Worm (Caenorhabditis elegans): ENCODE results near the gene sph-1.

Gene sph-1

DNA sequence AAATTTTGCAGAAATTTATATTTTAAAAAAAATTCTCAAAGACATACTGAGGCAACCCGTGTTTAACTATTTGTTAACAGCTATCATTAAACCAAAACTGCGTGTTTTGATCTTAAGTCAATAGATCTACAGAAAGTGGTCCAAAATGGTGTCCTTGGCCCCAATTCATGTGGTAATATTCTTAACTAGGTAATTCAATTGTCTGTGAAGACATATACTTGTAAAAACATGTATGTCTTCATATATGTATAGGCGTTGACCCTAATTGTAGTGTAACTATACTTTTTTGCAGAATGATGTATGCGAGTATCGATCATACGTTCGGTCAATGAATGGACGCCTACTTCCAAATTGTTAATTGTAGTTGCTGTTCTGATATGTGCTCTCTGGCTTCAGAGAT lies 36.3 kb upstream of the sph-1 start, which contains the start of gene C07G1.15:
C07G1.15 (plus strand) TSS at position 301 of the 400 bp plus-strand sequence.
- TF ChIP-seq tbx-37 (GFP tag; conservative IDR thresholded peaks at IDR 0.05) (no peak), hnd-1 (tag; optimal IDR thresholded peaks at IDR 0.05) (no peak), scrt-1 (GFP tag; IDR thresholded peaks at IDR 0.05) (no peak), tra-4 (tag; optimal IDR thresholded peaks at IDR 0.05) (no peak), tbx-11 (GFP tag; IDR thresholded peaks at IDR 0.05) (no peak), ceh-36 (tag; optimal IDR thresholded peaks at IDR 0.05) (no peak)

DNA sequence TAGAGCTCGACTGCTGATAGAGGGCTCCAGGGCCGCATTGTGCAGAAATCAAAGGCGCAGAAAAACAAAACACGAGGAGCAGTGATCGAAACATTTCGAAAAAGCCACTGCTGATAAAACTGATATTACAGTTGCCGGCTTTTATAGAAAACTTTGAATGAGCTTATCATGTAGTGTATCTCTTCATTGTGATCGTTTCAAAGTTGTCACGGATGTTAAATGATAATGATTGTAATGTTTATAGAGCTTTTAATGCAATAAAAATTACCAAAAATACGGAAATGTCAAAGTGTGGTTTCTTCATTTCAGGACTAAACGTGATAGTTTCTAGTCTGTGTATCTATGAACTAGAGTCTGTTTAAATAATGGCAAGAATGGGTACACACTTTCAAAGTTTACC lies 35.3 kb upstream of the sph-1 start, which contains the start of gene clec-52:
clec-52 (minus strand) TSS at position 101 of the 400 bp plus-strand sequence.
- TF ChIP-seq tbx-11 (GFP tag; IDR thresholded peaks at IDR 0.05) (no peak), F13C5.2 (tag; optimal IDR thresholded peaks at IDR 0.05) (no peak), ceh-13 (GFP tag; optimal IDR thresholded peaks at IDR 0.05) (no peak), hmg-4 (GFP tag; optimal IDR thresholded peaks at IDR 0.05) (no peak), aly-1 (tag; optimal IDR thresholded peaks at IDR 0.05) (no peak), ets-7 (tag; optimal IDR thresholded peaks at IDR 0.05) (no peak), flt-1 (GFP tag; IDR thresholded peaks at IDR 0.05) (no peak), scrt-1 (GFP tag; IDR thresholded peaks at IDR 0.05) (no peak), hmbx-1 (tag; optimal IDR thresholded peaks at IDR 0.05) (no peak)

DNA sequence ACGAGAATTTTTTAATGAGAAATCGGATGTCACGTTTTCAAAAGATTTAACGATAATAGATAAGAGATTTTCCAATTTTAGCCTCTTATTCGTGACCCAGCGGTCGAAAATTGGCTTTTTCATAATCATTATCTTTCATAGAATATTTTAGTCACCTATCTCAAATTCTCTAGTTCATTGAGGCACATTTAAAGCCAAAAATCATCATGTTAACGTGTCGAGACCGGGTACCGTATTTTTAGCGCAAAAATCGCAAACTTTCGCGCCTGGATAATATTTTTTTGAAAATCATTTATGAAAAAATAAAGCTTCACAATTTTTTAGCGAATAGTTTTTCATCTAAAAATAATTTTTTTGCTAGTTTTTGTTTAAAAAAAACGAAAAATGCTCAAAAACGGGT lies 32.6 kb upstream of the sph-1 start, which contains the start of gene B0218.7:
B0218.7 (minus strand) TSS at position 101 of the 400 bp plus-strand sequence.
- TF ChIP-seq hnd-1 (tag; optimal IDR thresholded peaks at IDR 0.05) (no peak), F13C5.2 (tag; optimal IDR thresholded peaks at IDR 0.05) (no peak), sea-1 (GFP tag; conservative IDR thresholded peaks at IDR 0.05) (no peak), scrt-1 (GFP tag; IDR thresholded peaks at IDR 0.05) (no peak), tra-4 (tag; optimal IDR thresholded peaks at IDR 0.05) (no peak), ceh-13 (GFP tag; optimal IDR thresholded peaks at IDR 0.05) (no peak), hmg-4 (GFP tag; optimal IDR thresholded peaks at IDR 0.05) (no peak), ama-1 (optimal IDR thresholded peaks at IDR 0.05) (no peak), flt-1 (GFP tag; IDR thresholded peaks at IDR 0.05) (no peak), ceh-36 (tag; optimal IDR thresholded peaks at IDR 0.05) (no peak), tbx-37 (GFP tag; conservative IDR thresholded peaks at IDR 0.05) (no peak), tbx-11 (GFP tag; IDR thresholded peaks at IDR 0.05) (no peak), pes-1 (GFP tag; IDR thresholded peaks at IDR 0.05) (no peak)

DNA sequence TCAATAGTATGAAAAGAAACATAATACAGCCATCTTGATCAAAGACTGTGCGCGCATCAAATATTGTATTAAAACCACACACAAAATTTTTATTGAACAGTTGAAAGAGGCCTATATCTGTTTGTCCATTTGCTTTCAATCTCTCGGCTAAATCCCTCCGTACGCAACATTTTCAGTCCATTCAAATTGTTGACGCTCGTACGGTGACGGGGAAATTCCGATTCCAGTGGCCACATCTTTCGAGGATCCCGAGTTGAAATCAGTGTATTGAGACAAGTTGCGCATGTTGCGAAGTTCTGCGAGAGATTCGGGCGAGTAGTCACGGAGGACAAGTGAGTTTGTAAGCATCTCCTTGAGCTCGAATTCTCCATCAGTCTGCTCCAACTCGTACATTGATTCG lies 31.2 kb upstream of the sph-1 start:
- no peak for TF ChIP-seq ceh-36 (tag; optimal IDR thresholded peaks at IDR 0.05)
- TF ChIP-seq B0310.2 (tag; optimal IDR thresholded peaks at IDR 0.05) = no peak
- no peak for TF ChIP-seq pes-1 (GFP tag; IDR thresholded peaks at IDR 0.05)
- no peak for TF ChIP-seq hnd-1 (tag; optimal IDR thresholded peaks at IDR 0.05)
- no peak for TF ChIP-seq ets-7 (tag; optimal IDR thresholded peaks at IDR 0.05)
- no peak for TF ChIP-seq tbx-37 (GFP tag; conservative IDR thresholded peaks at IDR 0.05)
- TF ChIP-seq sea-1 (GFP tag; conservative IDR thresholded peaks at IDR 0.05) = no peak
- no peak for TF ChIP-seq hmbx-1 (tag; optimal IDR thresholded peaks at IDR 0.05)

DNA sequence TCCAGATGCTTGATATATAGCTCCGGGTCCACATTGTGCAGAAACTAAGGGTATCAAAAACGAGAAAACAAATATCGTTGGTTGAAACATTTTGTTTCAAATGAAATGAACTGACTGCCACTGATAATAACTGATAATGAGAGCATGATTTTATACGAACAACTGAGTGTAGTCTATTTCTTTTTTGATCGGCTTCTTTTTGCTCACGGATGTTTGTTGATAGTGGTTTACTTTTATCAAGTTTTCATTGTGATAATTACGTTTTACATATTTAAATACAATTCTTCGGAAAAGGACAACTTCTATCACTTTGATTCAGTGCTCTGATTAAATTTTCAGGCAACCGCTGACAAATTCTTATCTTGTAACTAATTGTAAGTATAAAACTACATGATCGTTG lies 30.3 kb upstream of the sph-1 start, which contains the start of gene clec-51:
clec-51 (minus strand) TSS at position 114 of the 400 bp plus-strand sequence.
- no peak for TF ChIP-seq ceh-13 (GFP tag; optimal IDR thresholded peaks at IDR 0.05)
- no peak for TF ChIP-seq flt-1 (GFP tag; IDR thresholded peaks at IDR 0.05)
- no peak for TF ChIP-seq aly-1 (tag; optimal IDR thresholded peaks at IDR 0.05)
- TF ChIP-seq F13C5.2 (tag; optimal IDR thresholded peaks at IDR 0.05) = no peak
- TF ChIP-seq ceh-36 (tag; optimal IDR thresholded peaks at IDR 0.05) = no peak
- no peak for TF ChIP-seq pes-1 (GFP tag; IDR thresholded peaks at IDR 0.05)
- no peak for TF ChIP-seq hmbx-1 (tag; optimal IDR thresholded peaks at IDR 0.05)
- TF ChIP-seq B0310.2 (tag; optimal IDR thresholded peaks at IDR 0.05) = no peak
- no peak for TF ChIP-seq tbx-37 (GFP tag; conservative IDR thresholded peaks at IDR 0.05)
- no peak for TF ChIP-seq tra-4 (tag; optimal IDR thresholded peaks at IDR 0.05)
- no peak for TF ChIP-seq tbx-11 (GFP tag; IDR thresholded peaks at IDR 0.05)
- TF ChIP-seq sea-1 (GFP tag; conservative IDR thresholded peaks at IDR 0.05) = no peak
- TF ChIP-seq hnd-1 (tag; optimal IDR thresholded peaks at IDR 0.05) = no peak
- TF ChIP-seq ets-7 (tag; optimal IDR thresholded peaks at IDR 0.05) = no peak
- TF ChIP-seq hmg-4 (GFP tag; optimal IDR thresholded peaks at IDR 0.05) = no peak
- no peak for TF ChIP-seq ama-1 (optimal IDR thresholded peaks at IDR 0.05)
- TF ChIP-seq scrt-1 (GFP tag; IDR thresholded peaks at IDR 0.05) = no peak

DNA sequence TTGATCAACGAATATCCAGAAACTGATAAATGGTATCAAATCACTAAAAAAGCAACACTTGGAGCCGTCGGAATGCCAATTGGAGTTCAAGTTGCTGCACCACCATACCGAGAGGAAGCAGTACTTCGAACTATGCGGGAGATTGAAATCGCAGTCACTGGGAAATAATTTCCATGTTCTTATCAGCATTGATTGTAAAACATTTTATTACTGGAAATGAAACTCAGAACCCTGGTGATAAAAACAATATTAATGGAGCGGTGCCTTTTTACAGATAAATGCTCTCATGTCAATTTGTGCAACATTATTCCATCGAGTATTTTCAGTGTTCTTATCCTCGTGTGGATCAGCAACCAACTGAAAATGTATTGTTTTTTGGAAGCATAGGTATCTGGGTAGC lies 28.4 kb upstream of the sph-1 start:
- TF ChIP-seq flt-1 (GFP tag; IDR thresholded peaks at IDR 0.05) (no peak), tra-4 (tag; optimal IDR thresholded peaks at IDR 0.05) (no peak), scrt-1 (GFP tag; IDR thresholded peaks at IDR 0.05) (no peak), ama-1 (optimal IDR thresholded peaks at IDR 0.05) (no peak), hmbx-1 (tag; optimal IDR thresholded peaks at IDR 0.05) (no peak), tbx-37 (GFP tag; conservative IDR thresholded peaks at IDR 0.05) (no peak), tbx-11 (GFP tag; IDR thresholded peaks at IDR 0.05) (no peak), pes-1 (GFP tag; IDR thresholded peaks at IDR 0.05) (no peak), ceh-36 (tag; optimal IDR thresholded peaks at IDR 0.05) (no peak), aly-1 (tag; optimal IDR thresholded peaks at IDR 0.05) (no peak)

DNA sequence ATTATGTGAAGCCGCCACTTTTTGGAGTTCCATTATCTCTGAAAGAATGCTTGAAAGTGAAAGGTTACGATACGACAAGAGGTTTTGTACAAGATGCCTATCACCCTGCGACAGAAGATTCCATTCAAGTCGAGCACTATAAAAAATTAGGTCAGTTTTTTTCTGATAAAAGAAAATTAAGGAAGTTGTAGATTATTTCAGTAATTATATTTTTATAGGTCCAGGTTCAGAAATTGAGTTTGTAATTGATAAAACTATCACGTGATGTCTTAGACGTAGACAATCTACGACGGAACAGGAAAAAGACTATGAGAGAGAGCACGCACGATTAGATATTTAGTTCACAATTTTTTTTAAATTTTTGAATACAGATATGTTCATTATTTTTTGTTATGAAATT lies 26.6 kb upstream of the sph-1 start:
- TF ChIP-seq B0310.2 (tag; optimal IDR thresholded peaks at IDR 0.05) (no peak), ets-7 (tag; optimal IDR thresholded peaks at IDR 0.05) (no peak), aly-1 (tag; optimal IDR thresholded peaks at IDR 0.05) (no peak), hmbx-1 (tag; optimal IDR thresholded peaks at IDR 0.05) (no peak), scrt-1 (GFP tag; IDR thresholded peaks at IDR 0.05) (no peak), ama-1 (optimal IDR thresholded peaks at IDR 0.05) (no peak), hnd-1 (tag; optimal IDR thresholded peaks at IDR 0.05) (no peak), ceh-36 (tag; optimal IDR thresholded peaks at IDR 0.05) (no peak), ceh-13 (GFP tag; optimal IDR thresholded peaks at IDR 0.05) (no peak), tbx-11 (GFP tag; IDR thresholded peaks at IDR 0.05) (no peak), flt-1 (GFP tag; IDR thresholded peaks at IDR 0.05) (no peak), pes-1 (GFP tag; IDR thresholded peaks at IDR 0.05) (no peak), hmg-4 (GFP tag; optimal IDR thresholded peaks at IDR 0.05) (no peak), F13C5.2 (tag; optimal IDR thresholded peaks at IDR 0.05) (no peak), sea-1 (GFP tag; conservative IDR thresholded peaks at IDR 0.05) (no peak), tra-4 (tag; optimal IDR thresholded peaks at IDR 0.05) (no peak), tbx-37 (GFP tag; conservative IDR thresholded peaks at IDR 0.05) (no peak)
